Worm (Caenorhabditis elegans): Measurements from ENCODE around the gene set-1.

ce11 chrIII:6492807-6493206 lies 40.6 kb upstream of the set-1 start, which contains the start of gene srb-11:
- no peak for TF ChIP-seq unc-39 (tag; optimal IDR thresholded peaks at IDR 0.05)
- TF ChIP-seq lin-39 (tag; optimal IDR thresholded peaks at IDR 0.05): no peak
- no peak for TF ChIP-seq dpl-1 (GFP tag; optimal IDR thresholded peaks at IDR 0.05)
- no peak for TF ChIP-seq ZK546.5 (tag; optimal IDR thresholded peaks at IDR 0.05)
- TF ChIP-seq F49E8.2 (tag; optimal IDR thresholded peaks at IDR 0.05; ENCODE audit: borderline replicate concordance): no peak
- TF ChIP-seq unc-130 (GFP tag; optimal IDR thresholded peaks at IDR 0.05): no peak
- no peak for TF ChIP-seq pqm-1 (tag; optimal IDR thresholded peaks at IDR 0.05)
- TF ChIP-seq unc-62 (GFP tag; optimal IDR thresholded peaks at IDR 0.05 in 1 of 2): no peak
- no peak for TF ChIP-seq unc-62 (tag; optimal IDR thresholded peaks at IDR 0.05)
- no peak for TF ChIP-seq nhr-25 (tag; optimal IDR thresholded peaks at IDR 0.05; ENCODE audit: borderline replicate concordance, insufficient read depth)
- TF ChIP-seq ceh-82 (tag; optimal IDR thresholded peaks at IDR 0.05): no peak
- TF ChIP-seq hlh-11 (tag; optimal IDR thresholded peaks at IDR 0.05): no peak
- TF ChIP-seq pha-4 (GFP tag; IDR thresholded peaks at IDR 0.05): no peak
- TF ChIP-seq pha-4 (tag; optimal IDR thresholded peaks at IDR 0.05): no peak

Data from whole organism, L4 larva.